Worm (Caenorhabditis elegans) whole organism, L3 larva: ENCODE measurements around the gene K09E4.3.

Experiments
- elt-1 ChIP-seq: fragments of 150-350 bp; optimal IDR thresholded peaks from 2 replicates; lab custom pipeline; 2014; ENCODE audit warnings: missing biosample characterization, missing genetic modification characterization
- eor-1 ChIP-seq, 2 experiments: fragments of 150-350 bp; optimal IDR thresholded peaks; 2 replicates each; lab custom pipeline; 2014 to 2018; ENCODE audit warnings: missing biosample characterization in 2 of 2, missing genetic modification characterization in 2 of 2
- lsy-12 ChIP-seq: sonication (generic microtip); optimal IDR thresholded peaks from 2 replicates; lab custom pipeline; 2016; ENCODE audit warnings: mild to moderate bottlenecking, missing genetic modification characterization, missing compliant biosample characterization

- TF ChIP-seq lsy-12 (tag; lab: Kevin White, UChicago) (no peak), eor-1 (tag; optimal IDR thresholded peaks at IDR 0.05; lab: Kevin White, UChicago) (no peak), elt-1 (tag; lab: Kevin White, UChicago) (no peak)
Measured at ce11 chrII:14126841-14127240, at the start of gene K09E4.3.
